Worm (Caenorhabditis elegans): ENCODE data around the gene popl-7.

Gene popl-7

ce11 chrIV:13347232-13347715, 23.2 kb upstream of the popl-7 start, which contains the start of gene W02A2.9 (continued):
- no peak for TF ChIP-seq daf-12 (tag; optimal IDR thresholded peaks at IDR 0.05)
- no peak for TF ChIP-seq cey-2 (tag; optimal IDR thresholded peaks at IDR 0.05; ENCODE audit: borderline replicate concordance, insufficient read depth)
- TF ChIP-seq madf-5 (GFP tag; IDR thresholded peaks at IDR 0.05): no peak
- TF ChIP-seq nhr-28 (tag; optimal IDR thresholded peaks at IDR 0.05): peak; percentile 57

DNA sequence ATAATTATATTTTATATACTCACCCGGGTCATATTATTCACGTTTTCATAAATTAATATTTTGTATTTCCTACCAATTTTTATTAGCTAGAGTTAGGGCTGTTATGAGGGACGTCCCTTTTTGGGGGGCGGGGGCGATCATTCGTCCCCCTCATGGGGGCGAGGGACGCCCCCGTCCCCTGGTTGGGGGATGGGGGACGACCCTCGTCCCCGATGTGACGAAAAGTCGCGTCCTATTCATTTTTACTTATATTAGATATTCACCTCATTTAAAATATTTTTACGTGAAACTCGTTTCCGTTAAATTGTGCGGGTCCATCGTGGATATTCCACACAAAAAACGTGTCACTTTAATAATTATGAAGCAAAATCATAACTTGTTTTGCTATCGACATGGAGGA, 21.9 kb upstream of the popl-7 start, which contains the start of gene W02A2.12:
Gene W02A2.12 (minus strand): TSS at position 240 of the 400 bp plus-strand sequence.
- TF ChIP-seq arid-1 (GFP tag; conservative IDR thresholded peaks at IDR 0.05): no peak
- no peak for TF ChIP-seq nhr-237 (tag; optimal IDR thresholded peaks at IDR 0.05)
- no peak for TF ChIP-seq nhr-76 (tag; optimal IDR thresholded peaks at IDR 0.05)
- no peak for TF ChIP-seq pqm-1 (tag; optimal IDR thresholded peaks at IDR 0.05)
- peak; percentile 77; the same call in 1 of the 2 replicates for TF ChIP-seq pha-4 (GFP tag; IDR thresholded peaks at IDR 0.05)
- no peak for TF ChIP-seq pha-4 (tag; optimal IDR thresholded peaks at IDR 0.05)
- TF ChIP-seq Y75B8A.6 (GFP tag; IDR thresholded peaks at IDR 0.05): no peak
- TF ChIP-seq ceh-44 (GFP tag; IDR thresholded peaks at IDR 0.05): no peak
- TF ChIP-seq set-16 (GFP tag; IDR thresholded peaks at IDR 0.05): peak; percentile 78
- no peak for TF ChIP-seq F49E8.2 (tag; optimal IDR thresholded peaks at IDR 0.05; ENCODE audit: borderline replicate concordance)
- TF ChIP-seq hlh-11 (tag; optimal IDR thresholded peaks at IDR 0.05): no peak
- TF ChIP-seq nhr-25 (tag; optimal IDR thresholded peaks at IDR 0.05; ENCODE audit: borderline replicate concordance, insufficient read depth): no peak
- TF ChIP-seq mdt-29 (GFP tag; IDR thresholded peaks at IDR 0.05): no peak
- 0 out of 2 replicates have a peak, but pooled peaks have one; percentile 34 for TF ChIP-seq Y105C5A.15 (GFP tag; IDR thresholded peaks at IDR 0.05)
- TF ChIP-seq unc-130 (GFP tag; optimal IDR thresholded peaks at IDR 0.05): no peak
- TF ChIP-seq lin-39 (tag; optimal IDR thresholded peaks at IDR 0.05): no peak
- peak; percentile 31; the same call in 1 of the 2 replicates for TF ChIP-seq lin-38 (GFP tag; IDR thresholded peaks at IDR 0.05)
- peak; percentile 44; the same call in 1 of the 2 replicates for TF ChIP-seq egl-43 (GFP tag; IDR thresholded peaks at IDR 0.05)
- TF ChIP-seq fkh-10 (GFP tag; optimal IDR thresholded peaks at IDR 0.05): no peak
- TF ChIP-seq T20F7.1 (GFP tag; optimal IDR thresholded peaks at IDR 0.05): no peak
- TF ChIP-seq unc-62 (GFP tag; optimal IDR thresholded peaks at IDR 0.05 in 1 of 2): no peak
- TF ChIP-seq unc-62 (tag; optimal IDR thresholded peaks at IDR 0.05): no peak
- TF ChIP-seq madf-5 (GFP tag; IDR thresholded peaks at IDR 0.05): no peak
- no peak for TF ChIP-seq nhr-77 (tag; optimal IDR thresholded peaks at IDR 0.05)
- no peak for TF ChIP-seq hif-1 (tag; optimal IDR thresholded peaks at IDR 0.05)
- TF ChIP-seq nhr-6 (tag; optimal IDR thresholded peaks at IDR 0.05): no peak
- no peak for TF ChIP-seq egl-27 (tag; optimal IDR thresholded peaks at IDR 0.05)
- no peak for TF ChIP-seq daf-12 (tag; optimal IDR thresholded peaks at IDR 0.05)

DNA sequence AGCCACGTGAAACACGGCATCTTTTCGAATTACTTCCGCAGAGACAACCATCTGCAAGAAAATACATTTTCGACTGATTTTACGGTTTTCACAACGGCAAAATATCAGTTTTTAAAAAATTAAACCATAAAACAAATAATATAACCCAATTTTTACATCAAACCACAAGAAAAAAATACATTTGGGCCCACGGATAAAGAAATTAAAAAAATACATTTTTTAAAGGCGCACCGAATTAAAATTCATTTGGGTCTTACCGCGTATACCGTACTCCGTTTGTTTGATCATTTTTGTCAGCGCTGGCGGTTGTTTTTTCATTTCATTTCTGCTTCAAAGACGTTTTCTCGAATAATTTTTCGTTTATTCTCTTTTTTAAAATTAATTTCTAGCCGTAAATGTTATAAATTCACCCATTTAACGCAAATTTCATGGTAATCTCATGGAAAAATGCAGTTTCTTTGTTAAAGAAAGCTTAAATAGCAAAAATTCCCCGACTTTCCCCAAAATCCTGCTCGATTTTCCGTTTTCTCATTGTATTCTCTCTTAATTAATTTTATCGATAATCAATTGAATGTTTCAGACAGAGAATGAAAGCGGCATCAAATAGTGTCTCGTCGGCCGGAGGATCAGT, 17.2 kb upstream of the popl-7 start, which contains the start of the genes rec-8 and mex-5:
Gene rec-8 (minus strand): TSS at position 51 of the 631 bp plus-strand sequence.
Gene mex-5 (plus strand): TSS at position 581 of the 631 bp plus-strand sequence.
- peak; percentile 91 for TF ChIP-seq unc-130 (GFP tag; optimal IDR thresholded peaks at IDR 0.05)
- no peak for TF ChIP-seq fkh-10 (GFP tag; optimal IDR thresholded peaks at IDR 0.05)
- no peak for TF ChIP-seq nhr-11 (tag; optimal IDR thresholded peaks at IDR 0.05)
- TF ChIP-seq nhr-6 (tag; optimal IDR thresholded peaks at IDR 0.05): no peak
- no peak for TF ChIP-seq hlh-30 (tag; optimal IDR thresholded peaks at IDR 0.05; ENCODE audit: insufficient read depth)
- peak; percentile 69 for TF ChIP-seq snpc-1.2 (GFP tag; IDR thresholded peaks at IDR 0.05)
- TF ChIP-seq mes-2 (tag; optimal IDR thresholded peaks at IDR 0.05; ENCODE audit: poor library complexity, severe bottlenecking): no peak
- no peak for TF ChIP-seq Y105C5A.15 (GFP tag; IDR thresholded peaks at IDR 0.05)
- no peak for TF ChIP-seq egl-43 (GFP tag; IDR thresholded peaks at IDR 0.05)
- peak; percentile 22 for TF ChIP-seq F49E8.2 (tag; optimal IDR thresholded peaks at IDR 0.05; ENCODE audit: borderline replicate concordance)
- no peak for TF ChIP-seq nhr-10 (tag; optimal IDR thresholded peaks at IDR 0.05)
- TF ChIP-seq unc-62 (GFP tag; optimal IDR thresholded peaks at IDR 0.05 in 1 of 2): peak in 1 of 2 experiments; percentile 70
- no peak for TF ChIP-seq unc-62 (tag; optimal IDR thresholded peaks at IDR 0.05)
- TF ChIP-seq lin-38 (GFP tag; IDR thresholded peaks at IDR 0.05): no peak
- TF ChIP-seq lin-39 (tag; optimal IDR thresholded peaks at IDR 0.05): no peak
- TF ChIP-seq spr-1 (tag; optimal IDR thresholded peaks at IDR 0.05): no peak
- no peak for TF ChIP-seq ceh-62 (tag; optimal IDR thresholded peaks at IDR 0.05)
- no peak for TF ChIP-seq dve-1 (tag; optimal IDR thresholded peaks at IDR 0.05; ENCODE audit: insufficient read depth)
- 0 out of 2 replicates have a peak, but pooled peaks have one; percentile 8 for TF ChIP-seq Y48G9A.11 (GFP tag; IDR thresholded peaks at IDR 0.05)
- no peak for TF ChIP-seq zip-11 (GFP tag; IDR thresholded peaks at IDR 0.05)
